Fruit fly (Drosophila melanogaster): ENCODE data around the gene Inx5.

Inx5 gene

DNA sequence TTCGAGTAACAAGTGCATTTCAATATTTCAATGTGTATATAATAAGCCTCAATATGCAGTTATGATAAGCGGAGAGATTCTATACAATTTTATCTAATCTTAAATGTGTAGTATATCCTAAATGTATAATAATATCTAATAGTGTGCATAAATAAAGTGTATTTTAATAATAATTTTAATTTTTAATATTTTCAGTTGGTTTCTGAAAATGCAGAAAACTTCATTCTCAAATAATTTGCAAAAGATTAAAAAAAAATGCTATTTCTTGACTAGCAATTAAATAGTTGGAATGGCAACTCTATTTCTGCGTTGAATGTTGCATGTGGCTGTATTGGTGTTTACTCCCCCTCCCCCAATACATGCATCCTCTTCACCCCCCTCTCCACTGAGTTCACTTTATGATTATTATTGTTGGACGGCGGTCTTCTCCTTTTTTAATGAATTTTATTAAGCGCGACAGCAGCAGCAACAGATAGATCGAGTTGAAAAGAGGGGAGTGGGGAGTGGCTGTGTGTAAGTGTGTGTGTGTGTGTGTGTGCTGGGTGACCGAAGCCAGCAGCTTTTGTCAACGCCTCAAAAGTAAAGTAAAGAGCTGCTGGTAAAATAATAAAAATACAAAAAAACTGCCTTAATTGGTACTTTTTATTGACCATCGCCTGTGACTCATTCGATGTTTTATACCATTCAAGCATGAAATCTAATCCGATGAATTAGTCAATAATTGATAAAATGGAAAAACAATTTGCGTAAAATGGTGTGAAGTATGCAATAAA is 9.9 kb downstream of the Inx5 start (continued):
- TF ChIP-seq Sox102F (GFP tag; optimal IDR thresholded peaks at IDR 0.05) (no peak), Eip78C (GFP tag) (peak; percentile 85), OdsH (GFP tag; optimal IDR thresholded peaks at IDR 0.05) (peak; percentile 19), CG34406 (GFP tag; optimal IDR thresholded peaks at IDR 0.05) (peak; percentile 8), CG32006 (GFP tag; optimal IDR thresholded peaks at IDR 0.05) (peak; percentile 38), fd59A (GFP tag; optimal IDR thresholded peaks at IDR 0.05) (peak; percentile 14), Smox (GFP tag; optimal IDR thresholded peaks at IDR 0.05) (no peak)

DNA sequence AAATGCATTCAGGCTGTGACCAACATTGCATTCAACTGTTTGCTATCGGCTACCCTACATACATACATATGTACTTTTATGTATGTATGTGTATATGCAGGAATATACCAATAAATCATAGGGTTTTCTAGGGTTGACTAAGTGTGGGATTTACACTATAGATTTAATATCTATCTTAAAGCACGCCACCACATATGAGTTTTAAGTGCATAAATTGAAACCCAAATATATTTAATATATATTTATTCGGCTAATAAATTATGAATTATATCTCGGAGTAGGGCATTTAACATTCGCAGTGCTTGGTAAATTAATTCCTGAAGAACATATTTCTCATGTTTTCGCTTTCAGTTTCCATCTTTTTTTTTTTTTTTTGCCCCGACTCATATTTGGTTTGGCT is 10.7 kb downstream of the Inx5 start:
- TF ChIP-seq CG16779 (tag; optimal IDR thresholded peaks at IDR 0.05) (peak; percentile 35), CG32006 (GFP tag; optimal IDR thresholded peaks at IDR 0.05) (peak; percentile 70), CG1621 (tag; optimal IDR thresholded peaks at IDR 0.05) (peak; percentile 58), CG15336 (GFP tag; IDR thresholded peaks at IDR 0.05) (peak; percentile 59), Ets96B (tag; optimal IDR thresholded peaks at IDR 0.05) (peak; percentile 72), CG11294 (GFP tag; IDR thresholded peaks at IDR 0.05) (no peak), esn (GFP tag; optimal IDR thresholded peaks at IDR 0.05) (peak; percentile 76), CG11762 (GFP tag; optimal IDR thresholded peaks at IDR 0.05; ENCODE audit: insufficient read depth) (peak; percentile 41), net (GFP tag; optimal IDR thresholded peaks at IDR 0.05) (peak; percentile 29), Hr4 (GFP tag; optimal IDR thresholded peaks at IDR 0.05) (peak; percentile 45), Gug (GFP tag; IDR thresholded peaks at IDR 0.05) (no peak), achi (GFP tag; optimal IDR thresholded peaks at IDR 0.05) (peak; percentile 69), ss (GFP tag; optimal IDR thresholded peaks at IDR 0.05) (peak; percentile 26 to 65), Sox15 (GFP tag; optimal IDR thresholded peaks at IDR 0.05) (peak; percentile 50), CG4318 (GFP tag; optimal IDR thresholded peaks at IDR 0.05) (peak; percentile 54), Eip78C (GFP tag) (peak; percentile 77), CG6163 (GFP tag; IDR thresholded peaks at IDR 0.05) (peak; percentile 51; the same call in 1 of the 3 replicates), CG10631 (GFP tag; optimal IDR thresholded peaks at IDR 0.05) (peak; percentile 76), Smox (GFP tag; optimal IDR thresholded peaks at IDR 0.05) (peak; percentile 76), Hr38 (GFP tag; optimal IDR thresholded peaks at IDR 0.05) (no peak), CG6854 (GFP tag; optimal IDR thresholded peaks at IDR 0.05) (no peak), CG6276 (GFP tag; optimal IDR thresholded peaks at IDR 0.05) (no peak), dac (GFP tag; optimal IDR thresholded peaks at IDR 0.05) (no peak), CG6808 (GFP tag; optimal IDR thresholded peaks at IDR 0.05) (peak; percentile 41), vri (GFP tag; optimal IDR thresholded peaks at IDR 0.05) (peak; percentile 54), CG8119 (GFP tag; IDR thresholded peaks at IDR 0.05) (peak; percentile 69), CG8632 (GFP tag; optimal IDR thresholded peaks at IDR 0.05) (peak; percentile 78), Lpt (GFP tag; optimal IDR thresholded peaks at IDR 0.05) (peak; percentile 50), cyc (GFP tag; optimal IDR thresholded peaks at IDR 0.05) (peak; percentile 48), eg (GFP tag; IDR thresholded peaks at IDR 0.05) (0 out of 3 replicates have a peak, but pooled peaks have one; percentile 39), CG6792 (GFP tag; optimal IDR thresholded peaks at IDR 0.05) (peak; percentile 72), lz (GFP tag; optimal IDR thresholded peaks at IDR 0.05) (peak; percentile 62), Eip93F (GFP tag; optimal IDR thresholded peaks at IDR 0.05) (no peak), dsx (GFP tag; optimal IDR thresholded peaks at IDR 0.05; ENCODE audit: poor library complexity, severe bottlenecking) (peak; percentile 56), Sox102F (GFP tag; optimal IDR thresholded peaks at IDR 0.05) (peak; percentile 63), Eip75B (GFP tag; optimal IDR thresholded peaks at IDR 0.05) (peak; percentile 56), CG7368 (GFP tag; optimal IDR thresholded peaks at IDR 0.05) (peak; percentile 8), Ets21C (GFP tag; optimal IDR thresholded peaks at IDR 0.05) (peak; percentile 30), CG9139 (GFP tag; optimal IDR thresholded peaks at IDR 0.05) (peak; percentile 19), topi (GFP tag; optimal IDR thresholded peaks at IDR 0.05) (peak; percentile 60), Met (GFP tag; optimal IDR thresholded peaks at IDR 0.05) (peak; percentile 72), CG34406 (GFP tag; optimal IDR thresholded peaks at IDR 0.05) (peak; percentile 73), pdm3 (GFP tag; optimal IDR thresholded peaks at IDR 0.05) (peak; percentile 72), fkh (GFP tag; optimal IDR thresholded peaks at IDR 0.05) (no peak), CG11902 (GFP tag; optimal IDR thresholded peaks at IDR 0.05) (peak; percentile 44), Hr39 (GFP tag; optimal IDR thresholded peaks at IDR 0.05) (peak; percentile 56)
